Worm (Caenorhabditis elegans) whole organism, L1 larva: ENCODE data around the gene str-90.
A peak's percentile ranks its signal among the peaks of the same experiment; 100 is the strongest.

Experiments
- C16A3.4 ChIP-seq: fragments of 150-350 bp; optimal IDR thresholded peaks from 2 replicates; lab custom pipeline; 2014; ENCODE audit warnings: missing biosample characterization, missing genetic modification characterization
- aha-1 ChIP-seq: fragments of 150-350 bp; optimal IDR thresholded peaks from 2 replicates; lab custom pipeline; 2014; ENCODE audit warnings: missing biosample characterization, missing genetic modification characterization
- alr-1 ChIP-seq: fragments of 200-800 bp; sonication (Bioruptor generic); optimal IDR thresholded peaks from 2 replicates; lab custom pipeline; 2018; ENCODE audit warnings: borderline replicate concordance, mild to moderate bottlenecking, missing genetic modification characterization, missing compliant biosample characterization
- aly-2 ChIP-seq: fragments of 150-350 bp; optimal IDR thresholded peaks from 2 replicates; lab custom pipeline; 2014; ENCODE audit warnings: missing biosample characterization, missing genetic modification characterization
- blmp-1 ChIP-seq: fragments of 150-350 bp; optimal IDR thresholded peaks from 2 replicates; lab custom pipeline; 2014; ENCODE audit warnings: missing biosample characterization, missing genetic modification characterization
- efl-1 ChIP-seq, 4 experiments: fragments of 150-350 bp; optimal IDR thresholded peaks in 3 of 4; peaks in 1 of 4; 1 replicate in 1 of 4; 2 replicates in 3 of 4; lab custom pipeline; 2014; ENCODE audit warnings: missing biosample characterization in 2 of 4, missing genetic modification characterization in 2 of 4, missing genetic modification reagents in 2 of 4
- efl-3 ChIP-seq: fragments of 200-800 bp; sonication (Bioruptor generic); optimal IDR thresholded peaks from 2 replicates; lab custom pipeline; 2018; ENCODE audit warnings: mild to moderate bottlenecking, missing genetic modification characterization, missing compliant biosample characterization
- egl-27 ChIP-seq, 2 experiments: fragments of 150-350 bp in 1 of 2; sonication (generic microtip); optimal IDR thresholded peaks; 3 replicates each; lab custom pipeline; 2017 to 2018; ENCODE audit warnings: missing biosample characterization in 2 of 2, missing genetic modification characterization in 2 of 2, missing genetic modification reagents in 2 of 2
- elt-2 ChIP-seq: sonication (generic microtip); optimal IDR thresholded peaks from 2 replicates; lab custom pipeline; 2016; ENCODE audit warnings: missing genetic modification characterization, mild to moderate bottlenecking, inconsistent platforms, missing compliant biosample characterization, missing genetic modification reagents
- elt-3 ChIP-seq, 6 experiments: fragments of 150-350 bp in 1 of 6; sonication (generic microtip); optimal IDR thresholded peaks; 2 replicates each; lab custom pipeline; 2017 to 2018; ENCODE audit warnings: missing biosample characterization in 6 of 6, missing genetic modification characterization in 6 of 6, inconsistent platforms in 1 of 6
- fkh-8 ChIP-seq: sonication (generic microtip); optimal IDR thresholded peaks from 2 replicates; lab custom pipeline; 2016; ENCODE audit warnings: mild to moderate bottlenecking, missing genetic modification characterization, missing compliant biosample characterization
- fos-1 ChIP-seq: fragments of 150-350 bp; optimal IDR thresholded peaks from 2 replicates; lab custom pipeline; 2014; ENCODE audit warnings: missing biosample characterization, missing genetic modification characterization
- grh-1 ChIP-seq: fragments of 200-800 bp; sonication (Bioruptor generic); IDR thresholded peaks from 2 replicates; pipeline ENCODE4 v1.3.6; 2022; ENCODE audit warnings: missing genetic modification reagents, missing genetic modification characterization, missing compliant biosample characterization
- hlh-17 ChIP-seq: fragments of 200-800 bp; sonication (Bioruptor generic); optimal IDR thresholded peaks from 2 replicates; lab custom pipeline; 2018; ENCODE audit warnings: missing genetic modification characterization, mild to moderate bottlenecking, missing compliant biosample characterization, moderate library complexity, borderline replicate concordance
- hlh-4 ChIP-seq: sonication (generic microtip); optimal IDR thresholded peaks from 2 replicates; lab custom pipeline; 2016; ENCODE audit warnings: mild to moderate bottlenecking, missing genetic modification characterization, missing compliant biosample characterization
- lin-13 ChIP-seq: fragments of 150-350 bp; optimal IDR thresholded peaks from 2 replicates; lab custom pipeline; 2014; ENCODE audit warnings: missing biosample characterization, missing genetic modification reagents, missing genetic modification characterization
- lsy-2 ChIP-seq, 2 experiments: fragments of 150-350 bp; optimal IDR thresholded peaks; 2 replicates each; lab custom pipeline; 2014; ENCODE audit warnings: missing biosample characterization in 2 of 2, missing genetic modification characterization in 2 of 2
- mdl-1 ChIP-seq, 2 experiments: fragments of 150-350 bp; optimal IDR thresholded peaks; 2 replicates each; lab custom pipeline; 2014 to 2017; ENCODE audit warnings: missing biosample characterization in 2 of 2, missing genetic modification characterization in 2 of 2, inconsistent platforms in 1 of 2
- mef-2 ChIP-seq: fragments of 150-350 bp; optimal IDR thresholded peaks from 2 replicates; lab custom pipeline; 2014; ENCODE audit warnings: missing biosample characterization, missing genetic modification characterization
- nhr-237 ChIP-seq: fragments of 150-350 bp; optimal IDR thresholded peaks from 2 replicates; lab custom pipeline; 2014; ENCODE audit warnings: missing biosample characterization, missing genetic modification characterization
- nhr-71 ChIP-seq: sonication (generic microtip); optimal IDR thresholded peaks from 2 replicates; lab custom pipeline; 2016; ENCODE audit warnings: mild to moderate bottlenecking, missing genetic modification characterization, moderate library complexity, missing compliant biosample characterization
- nhr-76 ChIP-seq: sonication (generic microtip); optimal IDR thresholded peaks from 2 replicates; lab custom pipeline; 2017; ENCODE audit warnings: missing biosample characterization, missing genetic modification characterization
- nhr-77 ChIP-seq: fragments of 150-350 bp; optimal IDR thresholded peaks from 2 replicates; lab custom pipeline; 2014; ENCODE audit warnings: missing biosample characterization, missing genetic modification characterization
- nhr-84 ChIP-seq: sonication (generic microtip); optimal IDR thresholded peaks from 2 replicates; lab custom pipeline; 2017; ENCODE audit warnings: missing biosample characterization, missing genetic modification characterization
- nhr-85 ChIP-seq: sonication (generic microtip); peaks from one replicate; lab custom pipeline; 2016; ENCODE audit warnings: missing genetic modification characterization, inconsistent platforms, missing compliant biosample characterization
- nhr-90 ChIP-seq: sonication (generic microtip); optimal IDR thresholded peaks from 2 replicates; lab custom pipeline; 2016; ENCODE audit warnings: mild to moderate bottlenecking, missing genetic modification characterization, missing compliant biosample characterization; ENCODE audit not compliant: poor library complexity
- pax-3 ChIP-seq: fragments of 200-800 bp; sonication (Bioruptor generic); optimal IDR thresholded peaks from 2 replicates; lab custom pipeline; 2018; ENCODE audit warnings: mild to moderate bottlenecking, missing genetic modification characterization, moderate library complexity, missing compliant biosample characterization
- pqm-1 ChIP-seq: sonication (generic microtip); optimal IDR thresholded peaks from 3 replicates; lab custom pipeline; 2017; ENCODE audit warnings: missing biosample characterization, missing genetic modification characterization
- rnt-1 ChIP-seq: sonication (generic microtip); optimal IDR thresholded peaks from 2 replicates; lab custom pipeline; 2016; ENCODE audit warnings: mild to moderate bottlenecking, missing genetic modification characterization, moderate library complexity, missing compliant biosample characterization
- sox-4 ChIP-seq: sonication (generic microtip); optimal IDR thresholded peaks from 2 replicates; lab custom pipeline; 2016; ENCODE audit warnings: missing genetic modification characterization, missing compliant biosample characterization
- tbx-2 ChIP-seq: sonication (generic microtip); optimal IDR thresholded peaks from 2 replicates; lab custom pipeline; 2016; ENCODE audit warnings: missing genetic modification characterization, missing compliant biosample characterization
- unc-30 ChIP-seq: sonication (generic microtip); optimal IDR thresholded peaks from 2 replicates; lab custom pipeline; 2017; ENCODE audit warnings: missing biosample characterization, missing genetic modification characterization
- unc-62 ChIP-seq: fragments of 150-350 bp; optimal IDR thresholded peaks from 2 replicates; lab custom pipeline; 2014; ENCODE audit warnings: missing biosample characterization, missing genetic modification reagents, missing genetic modification characterization
- unc-98 ChIP-seq: fragments of 200-800 bp; sonication (Bioruptor generic); IDR thresholded peaks from 2 replicates; pipeline ENCODE4 v1.3.6; 2022; ENCODE audit warnings: missing genetic modification characterization, missing compliant biosample characterization
- vab-15 ChIP-seq: sonication (generic microtip); optimal IDR thresholded peaks from 2 replicates; lab custom pipeline; 2017; ENCODE audit warnings: missing genotype, mild to moderate bottlenecking, missing genetic modification characterization, missing compliant biosample characterization
- xbp-1 ChIP-seq: sonication (generic microtip); optimal IDR thresholded peaks from 2 replicates; lab custom pipeline; 2016; ENCODE audit warnings: missing genetic modification characterization, missing compliant biosample characterization

The str-90 gene

DNA sequence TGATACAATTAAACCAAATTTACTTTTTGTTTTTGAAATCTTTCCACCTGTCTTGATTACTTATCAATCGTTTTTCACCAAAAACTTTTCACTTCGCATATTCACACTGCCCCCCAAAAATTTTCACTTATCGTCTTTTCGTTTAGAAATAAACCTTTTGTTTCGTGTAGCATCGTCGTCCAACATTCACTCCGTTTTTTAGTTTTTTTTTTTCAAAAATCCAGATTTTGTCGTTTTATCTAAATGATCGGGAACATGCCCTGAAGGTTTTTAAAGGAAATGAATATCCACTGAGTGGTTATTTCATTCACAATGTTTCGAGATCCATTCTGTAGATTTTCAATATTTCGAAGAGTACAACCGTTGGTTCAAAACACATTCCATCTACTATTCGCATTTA, 14.9 kb downstream of the str-90 start, which contains the start of gene D1014.7:
TSS of gene D1014.7 (plus strand) at position 301 of the 400 bp plus-strand sequence.
- TF ChIP-seq grh-1 (GFP tag; lab: Robert Waterston, UW), result no peak
- TF ChIP-seq efl-3, result no peak
- no peak for TF ChIP-seq nhr-84 (tag; lab: Kevin White, UChicago)
- no peak for TF ChIP-seq elt-2 (tag; lab: Kevin White, UChicago)
- no peak for TF ChIP-seq fkh-8 (tag; lab: Kevin White, UChicago)
- TF ChIP-seq lin-13 (GFP tag; lab: Kevin White, UChicago), result no peak
- TF ChIP-seq egl-27 (tag; optimal IDR thresholded peaks at IDR 0.05; lab: Kevin White, UChicago), result no peak
- TF ChIP-seq hlh-17 (GFP tag; lab: Kevin White, UChicago), result no peak
- no peak for TF ChIP-seq tbx-2
- no peak for TF ChIP-seq C16A3.4 (tag; lab: Kevin White, UChicago)
- TF ChIP-seq nhr-71 (tag; lab: Kevin White, UChicago), result no peak
- TF ChIP-seq nhr-90, result no peak
- no peak for TF ChIP-seq blmp-1
- no peak for TF ChIP-seq unc-30

- no peak for TF ChIP-seq mdl-1 (tag; optimal IDR thresholded peaks at IDR 0.05; lab: Kevin White, UChicago)
- no peak for TF ChIP-seq pax-3 (tag; lab: Kevin White, UChicago)
- no peak for TF ChIP-seq fkh-8 (tag; lab: Kevin White, UChicago)
- no peak for TF ChIP-seq nhr-77 (tag; lab: Kevin White, UChicago)
- no peak for TF ChIP-seq fos-1
- TF ChIP-seq aha-1 (tag; lab: Kevin White, UChicago), result no peak
- TF ChIP-seq egl-27 (tag; optimal IDR thresholded peaks at IDR 0.05; lab: Kevin White, UChicago), result no peak
- TF ChIP-seq mef-2, result no peak
- no peak for TF ChIP-seq vab-15
- TF ChIP-seq nhr-237 (tag; lab: Kevin White, UChicago), result no peak
- TF ChIP-seq lsy-2 (tag; optimal IDR thresholded peaks at IDR 0.05; lab: Kevin White, UChicago), result no peak
- TF ChIP-seq nhr-76 (tag; lab: Kevin White, UChicago), result no peak
- TF ChIP-seq hlh-17 (GFP tag; lab: Kevin White, UChicago), result no peak
- no peak for TF ChIP-seq aly-2 (tag; lab: Kevin White, UChicago)
- TF ChIP-seq unc-98 (GFP tag; lab: Robert Waterston, UW), result no peak
- no peak for TF ChIP-seq pqm-1 (tag; lab: Kevin White, UChicago)
- TF ChIP-seq sox-4 (tag; lab: Kevin White, UChicago), result no peak
- no peak for TF ChIP-seq xbp-1
- no peak for TF ChIP-seq alr-1 (tag; lab: Kevin White, UChicago)
These were observed 17.8 kb downstream of the str-90 start, which contains the start of gene D1014.6 for ce11 chrV:8120868-8121267. Gene D1014.6 (plus strand): TSS chrV:8121168.

DNA sequence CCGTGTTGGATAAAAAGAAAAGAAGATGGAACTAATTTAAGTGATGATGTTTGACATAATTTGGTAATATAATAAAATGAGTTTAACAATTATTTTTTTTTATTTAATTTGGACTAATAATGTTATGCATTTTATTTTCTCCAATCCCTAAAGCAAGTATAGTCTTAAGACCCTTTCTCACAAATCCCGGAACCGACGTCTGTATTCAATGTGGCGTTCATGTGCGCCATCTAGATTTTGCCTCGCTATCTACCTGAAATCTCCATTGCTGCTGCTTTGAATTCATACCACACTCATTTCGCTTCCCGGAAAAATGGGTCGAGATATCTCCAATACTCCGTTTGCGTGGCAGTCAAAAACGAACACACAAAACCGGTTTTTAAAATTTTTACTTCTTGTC, 20.3 kb downstream of the str-90 start, which contains the start of gene D1014.5:
TSS of gene D1014.5 (plus strand) at position 301 of the 400 bp plus-strand sequence.
- TF ChIP-seq nhr-71 (tag; lab: Kevin White, UChicago), result no peak

- TF ChIP-seq hlh-4 (tag; lab: Kevin White, UChicago), result no peak
- TF ChIP-seq elt-3 (tag; optimal IDR thresholded peaks at IDR 0.05; lab: Kevin White, UChicago), result peak in 1 of 6 experiments; percentile 48
- no peak for TF ChIP-seq rnt-1 (tag; lab: Kevin White, UChicago)
- peak; percentile 57 for TF ChIP-seq nhr-85 (tag; lab: Kevin White, UChicago)
- no peak for TF ChIP-seq efl-1 (optimal IDR thresholded peaks at IDR 0.05; lab: Kevin White, UChicago)
- peak in 1 of 2 experiments; percentile 11 for TF ChIP-seq efl-1 (GFP tag; optimal IDR thresholded peaks at IDR 0.05 in 1 of 2; lab: Kevin White, UChicago)
- peak; percentile 30 for TF ChIP-seq blmp-1
- no peak for TF ChIP-seq unc-62
These were observed 26.2 kb downstream of the str-90 start, which contains the start of gene spr-1 for ce11 chrV:8129252-8129651. Gene spr-1 (minus strand): TSS chrV:8129352.
